Fruit fly (Drosophila melanogaster): ENCODE data around the gene Usp7.

Usp7 gene

DNA sequence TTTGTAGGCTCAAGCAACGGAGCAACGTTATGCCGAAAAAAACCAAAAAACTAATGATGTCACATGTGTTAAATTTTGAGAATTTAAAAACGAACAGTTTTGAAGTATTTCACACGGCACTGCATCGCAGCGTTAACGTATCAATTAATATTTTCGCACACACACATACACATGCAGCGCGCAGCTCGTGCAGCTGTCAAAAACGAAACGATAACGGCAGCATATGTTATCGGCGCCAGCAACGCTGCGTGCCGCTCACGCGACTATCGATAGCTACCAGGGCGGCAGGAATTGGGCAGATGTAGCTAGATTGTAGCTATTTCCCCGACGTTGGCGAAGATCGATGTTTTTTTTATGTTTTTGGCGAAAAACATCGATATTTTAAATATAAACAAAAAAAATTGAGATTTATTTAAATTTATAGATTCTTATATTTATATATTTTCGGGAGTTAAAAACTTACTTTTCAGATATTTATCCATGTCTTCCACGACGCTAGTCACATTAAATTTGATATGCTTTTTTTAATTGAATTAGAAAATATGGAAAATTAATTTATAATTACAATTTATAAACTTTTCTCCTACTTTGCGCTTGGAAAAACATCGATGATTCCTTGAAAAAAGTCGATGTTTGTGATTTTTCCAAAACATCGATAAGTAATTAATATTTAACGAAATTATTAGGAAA, at the start of gene Usp7:
TSS of gene Usp7 (minus strand) at position 208 of the 690 bp plus-strand sequence.
- TF ChIP-seq CG16779 (GFP tag; IDR thresholded peaks at IDR 0.05) = no peak
- TF ChIP-seq CG5953 (GFP tag; IDR thresholded peaks at IDR 0.05) = no peak
- TF ChIP-seq Max (GFP tag; optimal IDR thresholded peaks at IDR 0.05) = peak; percentile 17
- peak; percentile 78 for TF ChIP-seq Adf1 (GFP tag; IDR thresholded peaks at IDR 0.05)
- TF ChIP-seq lbe (GFP tag; optimal IDR thresholded peaks at IDR 0.05) = no peak
- TF ChIP-seq CG1832 (GFP tag; optimal IDR thresholded peaks at IDR 0.05) = no peak
- no peak for TF ChIP-seq CG4282 (GFP tag; optimal IDR thresholded peaks at IDR 0.05)
- TF ChIP-seq Lpt (GFP tag; optimal IDR thresholded peaks at IDR 0.05) = no peak
- peak; percentile 35 for TF ChIP-seq Xbp1 (GFP tag; optimal IDR thresholded peaks at IDR 0.05)
- TF ChIP-seq Nf-YA (GFP tag; IDR thresholded peaks at IDR 0.05) = no peak
- TF ChIP-seq CG9817 (tag; optimal IDR thresholded peaks at IDR 0.05) = no peak
- peak; percentile 85 for TF ChIP-seq Ets97D (GFP tag; optimal IDR thresholded peaks at IDR 0.05)
- no peak for TF ChIP-seq Ada2b (GFP tag; IDR thresholded peaks at IDR 0.05)
- TF ChIP-seq prd (optimal IDR thresholded peaks at IDR 0.05) = no peak
- 0 out of 3 replicates have a peak, but pooled peaks have one; percentile 28 for TF ChIP-seq prd (GFP tag; IDR thresholded peaks at IDR 0.05)
- no peak for TF ChIP-seq pum (GFP tag; optimal IDR thresholded peaks at IDR 0.05)
- no peak for TF ChIP-seq hkb (optimal IDR thresholded peaks at IDR 0.05)
- 0 out of 2 replicates have a peak, but pooled peaks have one; percentile 13 for TF ChIP-seq hkb (GFP tag; IDR thresholded peaks at IDR 0.05)
- TF ChIP-seq H2.0 (GFP tag; IDR thresholded peaks at IDR 0.05) = no peak
- TF ChIP-seq CoRest (tag; optimal IDR thresholded peaks at IDR 0.05) = peak; percentile 48
- no peak for TF ChIP-seq h (optimal IDR thresholded peaks at IDR 0.05)
- TF ChIP-seq BEAF-32 (GFP tag; optimal IDR thresholded peaks at IDR 0.05) = peak; percentile 91
- TF ChIP-seq Spps (tag; optimal IDR thresholded peaks at IDR 0.05) = no peak
- TF ChIP-seq hb (GFP tag; IDR thresholded peaks at IDR 0.05; ENCODE audit: partially characterized antibody) = peak; percentile 93
- no peak for TF ChIP-seq Vsx1 (GFP tag; optimal IDR thresholded peaks at IDR 0.05)
- TF ChIP-seq lov (optimal IDR thresholded peaks at IDR 0.05) = no peak
- no peak for TF ChIP-seq lov (GFP tag; IDR thresholded peaks at IDR 0.05)
- TF ChIP-seq Hr3 (GFP tag; optimal IDR thresholded peaks at IDR 0.05) = no peak
- TF ChIP-seq CG14667 (GFP tag; IDR thresholded peaks at IDR 0.05) = no peak
- no peak for TF ChIP-seq luna (GFP tag; optimal IDR thresholded peaks at IDR 0.05)
- TF ChIP-seq otp (GFP tag; IDR thresholded peaks at IDR 0.05) = no peak
- peak; percentile 6; the same call in 1 of the 3 replicates for TF ChIP-seq dysf (GFP tag; IDR thresholded peaks at IDR 0.05)
- TF ChIP-seq Poxn (GFP tag; IDR thresholded peaks at IDR 0.05) = no peak
- TF ChIP-seq grn (GFP tag; optimal IDR thresholded peaks at IDR 0.05) = no peak
- TF ChIP-seq CG10274 (GFP tag; optimal IDR thresholded peaks at IDR 0.05) = no peak
- peak; percentile 11 for TF ChIP-seq sqz (GFP tag; optimal IDR thresholded peaks at IDR 0.05)
- no peak for TF ChIP-seq CG10959 (GFP tag; IDR thresholded peaks at IDR 0.05)
- peak; percentile 8 for TF ChIP-seq gcm (GFP tag; optimal IDR thresholded peaks at IDR 0.05)
- TF ChIP-seq CG7556 (GFP tag; optimal IDR thresholded peaks at IDR 0.05) = no peak
- peak; percentile 79 for TF ChIP-seq stwl (tag; optimal IDR thresholded peaks at IDR 0.05)
- no peak for TF ChIP-seq Ravus (GFP tag; IDR thresholded peaks at IDR 0.05)
- TF ChIP-seq CG10654 (GFP tag; optimal IDR thresholded peaks at IDR 0.05) = no peak
- no peak for TF ChIP-seq dimm (GFP tag; IDR thresholded peaks at IDR 0.05)
- TF ChIP-seq CG12391 (tag; optimal IDR thresholded peaks at IDR 0.05) = peak; percentile 46
- TF ChIP-seq CG9727 (GFP tag; optimal IDR thresholded peaks at IDR 0.05) = peak; percentile 9
- no peak for TF ChIP-seq crc (GFP tag; optimal IDR thresholded peaks at IDR 0.05)
- no peak for TF ChIP-seq Tbp (GFP tag; optimal IDR thresholded peaks at IDR 0.05)
- no peak for TF ChIP-seq B-H1 (GFP tag; IDR thresholded peaks at IDR 0.05)
- no peak for TF ChIP-seq cwo (GFP tag; optimal IDR thresholded peaks at IDR 0.05)
- no peak for TF ChIP-seq CG12104 (GFP tag; optimal IDR thresholded peaks at IDR 0.05)
- TF ChIP-seq Stat92E (GFP tag; optimal IDR thresholded peaks at IDR 0.05) = no peak
- peak in 1 of 2 experiments; percentile 61 for TF ChIP-seq crp (GFP tag; optimal IDR thresholded peaks at IDR 0.05)
